Fruit fly (Drosophila melanogaster) whole organism, embryonic: ENCODE measurements around the gene Ids.
A peak's percentile ranks its signal among the peaks of the same experiment; 100 is the strongest.

Experiments
- Awh ChIP-seq: fragments of 200-800 bp; sonication (Bioruptor generic); IDR thresholded peaks from 2 replicates; pipeline ENCODE4, ENCODE4 v1.3.6; 2022; ENCODE audit warnings: missing biosample characterization, missing genetic modification characterization
- CG10431 ChIP-seq: fragments of 200-800 bp; sonication (Bioruptor generic); optimal IDR thresholded peaks from 3 replicates; lab custom pipeline; 2018; ENCODE audit warnings: missing biosample characterization, mild to moderate bottlenecking, missing genetic modification characterization
- CG10462 ChIP-seq: fragments of 200-800 bp; sonication (Bioruptor generic); optimal IDR thresholded peaks from 2 replicates; lab custom pipeline; 2016; ENCODE audit warnings: missing biosample characterization, missing genetic modification characterization
- CG14014 ChIP-seq: fragments of 200-800 bp; sonication (Bioruptor generic); IDR thresholded peaks from 2 replicates; pipeline ENCODE4 v1.3.6; 2022; ENCODE audit warnings: missing biosample characterization, missing genetic modification characterization
- CG14860 ChIP-seq: fragments of 200-800 bp; sonication (Bioruptor generic); IDR thresholded peaks from 3 replicates; pipeline ENCODE4 v1.3.6; 2022; ENCODE audit warnings: missing biosample characterization, missing genetic modification characterization; ENCODE audit not compliant: partially characterized antibody
- CG17359 ChIP-seq: fragments of 200-800 bp; sonication (Bioruptor generic); optimal IDR thresholded peaks from 3 replicates; lab custom pipeline; 2018; ENCODE audit warnings: missing biosample characterization, mild to moderate bottlenecking, missing genetic modification characterization, moderate library complexity
- CG17568 ChIP-seq: fragments of 200-800 bp; sonication (Bioruptor generic); optimal IDR thresholded peaks from 2 replicates; lab custom pipeline; 2018; ENCODE audit warnings: missing biosample characterization, mild to moderate bottlenecking, missing genetic modification characterization, moderate library complexity
- CG18599 ChIP-seq: fragments of 200-800 bp; sonication (Bioruptor generic); optimal IDR thresholded peaks from 3 replicates; lab custom pipeline; 2017; ENCODE audit warnings: missing biosample characterization, missing genetic modification characterization, mild to moderate bottlenecking, moderate library complexity, missing genetic modification reagents
- CG18619 ChIP-seq: fragments of 200-800 bp; sonication (Bioruptor generic); optimal IDR thresholded peaks from 3 replicates; lab custom pipeline; 2017; ENCODE audit warnings: missing biosample characterization, mild to moderate bottlenecking, missing genetic modification characterization
- CG18764 ChIP-seq: fragments of 200-800 bp; sonication (Bioruptor generic); optimal IDR thresholded peaks from 3 replicates; lab custom pipeline; 2016; ENCODE audit warnings: missing biosample characterization, missing genetic modification characterization
- CG2889 ChIP-seq: fragments of 200-800 bp; sonication (Bioruptor generic); IDR thresholded peaks from 3 replicates; pipeline ENCODE4 v1.3.6; 2022; ENCODE audit warnings: missing biosample characterization, missing genetic modification characterization
- CG3065 ChIP-seq: fragments of 200-800 bp; sonication (Bioruptor generic); optimal IDR thresholded peaks from 2 replicates; lab custom pipeline; 2016; ENCODE audit warnings: missing biosample characterization, missing genetic modification characterization
- CG31388 ChIP-seq: fragments of 200-800 bp; sonication (Bioruptor generic); optimal IDR thresholded peaks from 2 replicates; lab custom pipeline; 2016; ENCODE audit warnings: missing biosample characterization, missing genetic modification characterization
- CG31441 ChIP-seq: fragments of 200-800 bp; sonication (Bioruptor generic); IDR thresholded peaks from 2 replicates; pipeline ENCODE4 v1.3.6; 2022; ENCODE audit warnings: missing biosample characterization, missing genetic modification characterization
- CG32532 ChIP-seq: fragments of 200-800 bp; sonication (Bioruptor generic); IDR thresholded peaks from 2 replicates; pipeline ENCODE4 v1.3.6; 2022; ENCODE audit warnings: missing biosample characterization, missing genetic modification characterization
- CG4328 ChIP-seq: fragments of 200-800 bp; sonication (Bioruptor generic); optimal IDR thresholded peaks from 3 replicates; lab custom pipeline; 2017; ENCODE audit warnings: missing biosample characterization, missing genetic modification reagents, missing genetic modification characterization
- CG6272 ChIP-seq: fragments of 200-800 bp; sonication (Bioruptor generic); IDR thresholded peaks from 2 replicates; pipeline ENCODE4 v1.3.6; 2022; ENCODE audit warnings: missing biosample characterization, missing genetic modification characterization
- CG6813 ChIP-seq: fragments of 200-800 bp; sonication (Bioruptor generic); optimal IDR thresholded peaks from 2 replicates; lab custom pipeline; 2017; ENCODE audit warnings: missing biosample characterization, missing genetic modification characterization, mild to moderate bottlenecking, moderate library complexity, missing genetic modification reagents
- CG6854 ChIP-seq: fragments of 200-800 bp; sonication (Bioruptor generic); optimal IDR thresholded peaks from 3 replicates; lab custom pipeline; 2017; ENCODE audit warnings: missing biosample characterization, mild to moderate bottlenecking, missing genetic modification characterization
- CG7556 ChIP-seq: fragments of 200-800 bp; sonication (Bioruptor generic); optimal IDR thresholded peaks from 2 replicates; lab custom pipeline; 2017; ENCODE audit warnings: missing biosample characterization, mild to moderate bottlenecking, missing genetic modification characterization
- CG7963 ChIP-seq: fragments of 200-800 bp; sonication (Bioruptor generic); IDR thresholded peaks from 3 replicates; pipeline ENCODE4 v1.3.6; 2022; ENCODE audit warnings: missing biosample characterization, missing genetic modification characterization; ENCODE audit not compliant: partially characterized antibody
- CG9817 ChIP-seq: fragments of 200-800 bp; sonication (Bioruptor generic); optimal IDR thresholded peaks from 2 replicates; lab custom pipeline; 2018; ENCODE audit warnings: missing biosample characterization, mild to moderate bottlenecking, missing genetic modification characterization, moderate library complexity
- Camta ChIP-seq: fragments of 200-800 bp; sonication (Bioruptor generic); optimal IDR thresholded peaks from 2 replicates; lab custom pipeline; 2016; ENCODE audit warnings: missing biosample characterization, missing genetic modification characterization
- Dek ChIP-seq: fragments of 200-800 bp; sonication (Bioruptor generic); optimal IDR thresholded peaks from 3 replicates; lab custom pipeline; 2019; ENCODE audit warnings: missing biosample characterization, mild to moderate bottlenecking, missing genetic modification characterization, moderate library complexity
- Dip3 ChIP-seq: fragments of 200-800 bp; sonication (Bioruptor generic); optimal IDR thresholded peaks from 3 replicates; lab custom pipeline; 2016; ENCODE audit warnings: missing biosample characterization, missing genetic modification characterization
- Gsc ChIP-seq: fragments of 200-800 bp; sonication (Bioruptor generic); IDR thresholded peaks from 2 replicates; pipeline ENCODE4 v1.3.6; 2022; ENCODE audit warnings: missing biosample characterization, missing genetic modification characterization
- Hmx ChIP-seq: fragments of 200-800 bp; sonication (Bioruptor generic); optimal IDR thresholded peaks from 2 replicates; lab custom pipeline; 2016; ENCODE audit warnings: missing biosample characterization, missing genetic modification characterization
- NfI ChIP-seq: fragments of 200-800 bp; sonication (Bioruptor generic); optimal IDR thresholded peaks from 3 replicates; lab custom pipeline; 2018; ENCODE audit warnings: missing biosample characterization, mild to moderate bottlenecking, missing genetic modification characterization, moderate library complexity
- Rfx ChIP-seq: fragments of 200-800 bp; sonication (Bioruptor generic); IDR thresholded peaks from 2 replicates; pipeline ENCODE4 v1.3.6; 2022; ENCODE audit warnings: missing biosample characterization, missing genetic modification characterization
- Six4 ChIP-seq: fragments of 200-800 bp; sonication (Bioruptor generic); optimal IDR thresholded peaks from 2 replicates; lab custom pipeline; 2016; ENCODE audit warnings: missing biosample characterization, missing genetic modification characterization
- TFAM ChIP-seq: fragments of 200-800 bp; sonication (Bioruptor generic); optimal IDR thresholded peaks from 2 replicates; lab custom pipeline; 2017; ENCODE audit warnings: missing biosample characterization, missing genetic modification characterization, inconsistent platforms
- btn ChIP-seq: fragments of 200-800 bp; sonication (Bioruptor generic); optimal IDR thresholded peaks from 2 replicates; lab custom pipeline; 2016; ENCODE audit warnings: missing biosample characterization, missing genetic modification characterization
- corto ChIP-seq: fragments of 200-800 bp; sonication (Bioruptor generic); optimal IDR thresholded peaks from 2 replicates; lab custom pipeline; 2016; ENCODE audit warnings: missing biosample characterization, mild to moderate bottlenecking, missing genetic modification characterization, moderate library complexity
- fu2 ChIP-seq: fragments of 200-800 bp; sonication (Bioruptor generic); optimal IDR thresholded peaks from 2 replicates; lab custom pipeline; 2016; ENCODE audit warnings: missing biosample characterization, missing genetic modification characterization
- gsb-n ChIP-seq: fragments of 200-800 bp; sonication (Bioruptor generic); optimal IDR thresholded peaks from 3 replicates; lab custom pipeline; 2018; ENCODE audit warnings: missing biosample characterization, mild to moderate bottlenecking, missing genetic modification characterization
- gt ChIP-seq: fragments of 200-800 bp; sonication (Bioruptor generic); IDR thresholded peaks from 2 replicates; pipeline ENCODE4 v1.3.6; 2022; ENCODE audit warnings: missing biosample characterization, missing genetic modification characterization
- hth ChIP-seq: fragments of >200 bp; optimal IDR thresholded peaks from 2 replicates; lab custom pipeline; 2017; ENCODE audit warnings: inconsistent platforms
- jing ChIP-seq: fragments of 200-800 bp; sonication (Bioruptor generic); optimal IDR thresholded peaks from 2 replicates; lab custom pipeline; 2018; ENCODE audit warnings: missing biosample characterization, mild to moderate bottlenecking, missing genetic modification characterization
- klu ChIP-seq: fragments of 200-800 bp; sonication (Bioruptor generic); IDR thresholded peaks from 2 replicates; pipeline ENCODE4 v1.3.6; 2022; ENCODE audit warnings: missing biosample characterization, missing genetic modification characterization
- org-1 ChIP-seq: fragments of 200-800 bp; sonication (Bioruptor generic); optimal IDR thresholded peaks from 2 replicates; lab custom pipeline; 2017; ENCODE audit warnings: missing biosample characterization, missing genetic modification characterization
- prd ChIP-seq, 3 experiments: fragments of >200 bp in 2 of 3; fragments of 200-800 bp in 1 of 3; sonication (Bioruptor generic) in 1 of 3; optimal IDR thresholded peaks in 2 of 3; IDR thresholded peaks in 1 of 3; 2 replicates in 2 of 3; 3 replicates in 1 of 3; pipeline versions ENCODE4 v1.3.6 to Lab custom; 2017 to 2022; ENCODE audit warnings: missing biosample characterization in 1 of 3, missing genetic modification characterization in 1 of 3
- pum ChIP-seq: fragments of 200-800 bp; sonication (Bioruptor generic); optimal IDR thresholded peaks from 2 replicates; lab custom pipeline; 2016; ENCODE audit warnings: missing biosample characterization, missing genetic modification characterization
- sim ChIP-seq: fragments of 200-800 bp; sonication (Bioruptor generic); IDR thresholded peaks from 2 replicates; pipeline ENCODE4 v1.3.6; 2022; ENCODE audit warnings: missing biosample characterization, missing genetic modification characterization
- sisA ChIP-seq: fragments of 200-800 bp; sonication (Bioruptor generic); IDR thresholded peaks from 2 replicates; pipeline ENCODE4 v1.3.6; 2022; ENCODE audit warnings: missing biosample characterization, missing genetic modification characterization
- sr ChIP-seq: fragments of 200-800 bp; sonication (Bioruptor generic); IDR thresholded peaks from 3 replicates; pipeline ENCODE4 v1.3.6; 2022; ENCODE audit warnings: missing biosample characterization, missing genetic modification characterization
- sug ChIP-seq: fragments of 200-800 bp; optimal IDR thresholded peaks from 2 replicates; lab custom pipeline; 2019; ENCODE audit warnings: missing biosample characterization, mild to moderate bottlenecking, missing genetic modification characterization, moderate library complexity
- tup ChIP-seq: fragments of 200-800 bp; sonication (Bioruptor generic); optimal IDR thresholded peaks from 2 replicates; lab custom pipeline; 2016; ENCODE audit warnings: missing biosample characterization, mild to moderate bottlenecking, missing genetic modification characterization, moderate library complexity
- vvl ChIP-seq: fragments of 200-800 bp; sonication (Bioruptor generic); IDR thresholded peaks from 2 replicates; pipeline ENCODE4 v1.3.6; 2022; ENCODE audit warnings: missing biosample characterization, missing genetic modification characterization
- zen ChIP-seq: fragments of 200-800 bp; sonication (Bioruptor generic); optimal IDR thresholded peaks from 3 replicates; lab custom pipeline; 2018; ENCODE audit warnings: missing biosample characterization, mild to moderate bottlenecking, missing genetic modification characterization, moderate library complexity

Gene Ids

dm6 chr3L:3418207-3419086, 40.4 kb downstream of the Ids start (continued):
- TF ChIP-seq pum (peak; percentile 48), sisA (peak; percentile 68; the same call in 1 of the 2 replicates), sug (peak; percentile 98), corto (GFP tag; lab: Kevin White, UChicago) (no peak), hth (lab: Kevin White, UChicago) (no peak), CG10431 (GFP tag; lab: Kevin White, UChicago) (peak; percentile 27), CG3065 (GFP tag; lab: Kevin White, UChicago) (no peak), CG18599 (GFP tag; lab: Kevin White, UChicago) (peak; percentile 84), Rfx (GFP tag; lab: Robert Waterston, UW) (peak; percentile 90), Camta (GFP tag; lab: Kevin White, UChicago) (peak; percentile 13), tup (no peak), CG14860 (GFP tag; lab: Robert Waterston, UW) (no peak), CG6272 (peak; percentile 76), CG31388 (no peak), CG31441 (GFP tag; lab: Robert Waterston, UW) (peak; percentile 74), CG6854 (peak; percentile 69), fu2 (peak; percentile 50), CG32532 (GFP tag; lab: Robert Waterston, UW) (peak; percentile 90), Gsc (GFP tag; lab: Robert Waterston, UW) (no peak), prd (optimal IDR thresholded peaks at IDR 0.05; lab: Kevin White, UChicago) (no peak), prd (GFP tag; IDR thresholded peaks at IDR 0.05; lab: Robert Waterston, UW) (peak; percentile 80), klu (GFP tag; lab: Robert Waterston, UW) (peak; percentile 63), CG14014 (GFP tag; lab: Robert Waterston, UW) (peak; percentile 90), sr (GFP tag; lab: Robert Waterston, UW) (peak; percentile 76), org-1 (GFP tag; lab: Kevin White, UChicago) (peak; percentile 52), CG7963 (GFP tag; lab: Robert Waterston, UW) (no peak), CG10462 (GFP tag; lab: Kevin White, UChicago) (peak; percentile 2), TFAM (no peak), vvl (GFP tag; lab: Robert Waterston, UW) (peak; percentile 86), btn (GFP tag; lab: Kevin White, UChicago) (peak; percentile 40), Awh (peak; percentile 66; the same call in 1 of the 2 replicates), CG17359 (tag; lab: Kevin White, UChicago) (peak; percentile 84), Six4 (GFP tag; lab: Kevin White, UChicago) (no peak), CG17568 (GFP tag; lab: Kevin White, UChicago) (peak; percentile 28), Dek (tag; lab: Kevin White, UChicago) (peak; percentile 49), gt (GFP tag; lab: Robert Waterston, UW) (no peak; the same call in 1 of the 2 replicates), zen (tag; lab: Kevin White, UChicago) (no peak), Hmx (GFP tag; lab: Kevin White, UChicago) (no peak), CG18764 (no peak), NfI (GFP tag; lab: Kevin White, UChicago) (peak; percentile 78), sim (GFP tag; lab: Robert Waterston, UW) (peak; percentile 18; the same call in 1 of the 2 replicates), CG18619 (GFP tag; lab: Kevin White, UChicago) (peak; percentile 74), jing (GFP tag; lab: Kevin White, UChicago) (peak; percentile 23), Dip3 (GFP tag; lab: Kevin White, UChicago) (peak; percentile 76), CG4328 (peak; percentile 91), CG9817 (peak; percentile 54), CG7556 (GFP tag; lab: Kevin White, UChicago) (peak; percentile 76), CG6813 (peak; percentile 80), CG2889 (GFP tag; lab: Robert Waterston, UW) (peak; percentile 33; the same call in 1 of the 3 replicates), gsb-n (tag; lab: Kevin White, UChicago) (peak; percentile 30)
